Fruit fly (Drosophila melanogaster) whole organism, embryonic: ENCODE results near the gene CG17325.

Experiments
- Atf-2 ChIP-seq: fragments of 200-800 bp; sonication (Bioruptor generic); optimal IDR thresholded peaks from 2 replicates; lab custom pipeline; 2016; ENCODE audit warnings: missing biosample characterization, missing genetic modification characterization
- Blimp-1 ChIP-seq: fragments of 200-800 bp; sonication (Bioruptor generic); optimal IDR thresholded peaks from 3 replicates; lab custom pipeline; 2018; ENCODE audit warnings: missing biosample characterization, missing genetic modification characterization, mild to moderate bottlenecking, moderate library complexity, missing genetic modification reagents
- CG10147 ChIP-seq: fragments of 200-800 bp; sonication (Bioruptor generic); optimal IDR thresholded peaks from 2 replicates; lab custom pipeline; 2019; ENCODE audit warnings: missing biosample characterization, mild to moderate bottlenecking, missing genetic modification characterization, moderate library complexity
- CG1024 ChIP-seq: fragments of 200-800 bp; sonication (Bioruptor generic); IDR thresholded peaks from 2 replicates; pipeline ENCODE4 v1.3.6; 2022; ENCODE audit warnings: missing biosample characterization, missing genetic modification characterization
- CG11247 ChIP-seq: fragments of 200-800 bp; sonication (Bioruptor generic); IDR thresholded peaks from 2 replicates; pipeline ENCODE4 v1.3.6; 2022; ENCODE audit warnings: missing biosample characterization, missing genetic modification characterization
- CG12391 ChIP-seq: fragments of 200-800 bp; sonication (Bioruptor generic); optimal IDR thresholded peaks from 3 replicates; lab custom pipeline; 2018; ENCODE audit warnings: missing biosample characterization, mild to moderate bottlenecking, missing genetic modification characterization, moderate library complexity
- CG14441 ChIP-seq: fragments of 200-800 bp; sonication (Bioruptor generic); IDR thresholded peaks from 2 replicates; pipeline ENCODE4 v1.3.6; 2022; ENCODE audit warnings: missing biosample characterization, missing genetic modification characterization
- CG1529 ChIP-seq: fragments of 200-800 bp; sonication (Bioruptor generic); optimal IDR thresholded peaks from 3 replicates; lab custom pipeline; 2018; ENCODE audit warnings: missing biosample characterization, missing genetic modification characterization
- CG15696 ChIP-seq: fragments of 200-800 bp; sonication (Bioruptor generic); optimal IDR thresholded peaks from 2 replicates; lab custom pipeline; 2019; ENCODE audit warnings: missing biosample characterization, mild to moderate bottlenecking, missing genetic modification characterization, moderate library complexity
- CG16813 ChIP-seq: fragments of 200-800 bp; sonication (Bioruptor generic); IDR thresholded peaks from 3 replicates; pipeline ENCODE4 v1.3.6; 2022; ENCODE audit warnings: missing biosample characterization, missing genetic modification characterization; ENCODE audit not compliant: partially characterized antibody
- CG18599 ChIP-seq: fragments of 200-800 bp; sonication (Bioruptor generic); optimal IDR thresholded peaks from 3 replicates; lab custom pipeline; 2017; ENCODE audit warnings: missing biosample characterization, missing genetic modification characterization, mild to moderate bottlenecking, moderate library complexity, missing genetic modification reagents
- CG18764 ChIP-seq: fragments of 200-800 bp; sonication (Bioruptor generic); optimal IDR thresholded peaks from 3 replicates; lab custom pipeline; 2016; ENCODE audit warnings: missing biosample characterization, missing genetic modification characterization
- CG2116 ChIP-seq: fragments of 200-800 bp; sonication (Bioruptor generic); optimal IDR thresholded peaks from 3 replicates; lab custom pipeline; 2018; ENCODE audit warnings: missing biosample characterization, mild to moderate bottlenecking, missing genetic modification characterization
- CG2120 ChIP-seq: fragments of 200-800 bp; sonication (Bioruptor generic); optimal IDR thresholded peaks from 3 replicates; lab custom pipeline; 2016; ENCODE audit warnings: missing biosample characterization, missing genetic modification characterization
- CG2129 ChIP-seq: fragments of 200-800 bp; sonication (Bioruptor generic); IDR thresholded peaks from 2 replicates; pipeline ENCODE4 v1.3.6; 2022; ENCODE audit warnings: missing biosample characterization, missing genetic modification characterization; ENCODE audit not compliant: partially characterized antibody
- CG2712 ChIP-seq: fragments of 200-800 bp; optimal IDR thresholded peaks from 3 replicates; lab custom pipeline; 2019; ENCODE audit warnings: missing biosample characterization, mild to moderate bottlenecking, missing genetic modification characterization, moderate library complexity
- CG31224 ChIP-seq: fragments of 200-800 bp; sonication (Bioruptor generic); IDR thresholded peaks from 2 replicates; pipeline ENCODE4 v1.3.6; 2022; ENCODE audit warnings: missing biosample characterization, missing genetic modification characterization
- CG31441 ChIP-seq: fragments of 200-800 bp; sonication (Bioruptor generic); IDR thresholded peaks from 2 replicates; pipeline ENCODE4 v1.3.6; 2022; ENCODE audit warnings: missing biosample characterization, missing genetic modification characterization
- CG3407 ChIP-seq: fragments of 200-800 bp; sonication (Bioruptor generic); optimal IDR thresholded peaks from 2 replicates; lab custom pipeline; 2018; ENCODE audit warnings: missing biosample characterization, mild to moderate bottlenecking, missing genetic modification characterization
- CG42726 ChIP-seq: fragments of 200-800 bp; sonication (Bioruptor generic); IDR thresholded peaks from 2 replicates; pipeline ENCODE4 v1.3.6; 2022; ENCODE audit warnings: missing biosample characterization, missing genetic modification characterization; ENCODE audit not compliant: partially characterized antibody
- CG4282 ChIP-seq: fragments of 200-800 bp; sonication (Bioruptor generic); optimal IDR thresholded peaks from 2 replicates; lab custom pipeline; 2016; ENCODE audit warnings: missing biosample characterization, missing genetic modification characterization
- CG4360 ChIP-seq: fragments of 200-800 bp; sonication (Bioruptor generic); IDR thresholded peaks from 2 replicates; pipeline ENCODE4 v1.3.6; 2022; ENCODE audit warnings: missing biosample characterization, missing genetic modification characterization
- CG4617 ChIP-seq: fragments of 200-800 bp; sonication (Bioruptor generic); optimal IDR thresholded peaks from 3 replicates; lab custom pipeline; 2016; ENCODE audit warnings: missing biosample characterization, missing genetic modification characterization, borderline replicate concordance
- CG6854 ChIP-seq: fragments of 200-800 bp; sonication (Bioruptor generic); optimal IDR thresholded peaks from 3 replicates; lab custom pipeline; 2017; ENCODE audit warnings: missing biosample characterization, mild to moderate bottlenecking, missing genetic modification characterization
- CG7372 ChIP-seq: fragments of 200-800 bp; sonication (Bioruptor generic); IDR thresholded peaks from 2 replicates; pipeline ENCODE4 v1.3.6; 2022; ENCODE audit warnings: missing biosample characterization, missing genetic modification characterization
- CG7963 ChIP-seq: fragments of 200-800 bp; sonication (Bioruptor generic); IDR thresholded peaks from 3 replicates; pipeline ENCODE4 v1.3.6; 2022; ENCODE audit warnings: missing biosample characterization, missing genetic modification characterization; ENCODE audit not compliant: partially characterized antibody
- CG7987 ChIP-seq: fragments of 200-800 bp; sonication (Bioruptor generic); optimal IDR thresholded peaks from 2 replicates; lab custom pipeline; 2018; ENCODE audit warnings: missing biosample characterization, mild to moderate bottlenecking, missing genetic modification characterization, moderate library complexity
- CG9609 ChIP-seq: fragments of 200-800 bp; sonication (Bioruptor generic); optimal IDR thresholded peaks from 3 replicates; lab custom pipeline; 2016; ENCODE audit warnings: missing biosample characterization, missing genetic modification characterization
- CTCF ChIP-seq: fragments of 200-800 bp; sonication (Bioruptor generic); optimal IDR thresholded peaks from 2 replicates; lab custom pipeline; 2017; ENCODE audit warnings: missing biosample characterization, mild to moderate bottlenecking, missing genetic modification characterization, moderate library complexity
- CoRest ChIP-seq: fragments of 200-800 bp; sonication (Bioruptor generic); optimal IDR thresholded peaks from 3 replicates; lab custom pipeline; 2018; ENCODE audit warnings: missing biosample characterization, mild to moderate bottlenecking, missing genetic modification characterization, moderate library complexity
- D19A ChIP-seq: fragments of 200-800 bp; optimal IDR thresholded peaks from 3 replicates; lab custom pipeline; 2019; ENCODE audit warnings: missing biosample characterization, mild to moderate bottlenecking, missing genetic modification characterization, moderate library complexity
- Dek ChIP-seq: fragments of 200-800 bp; sonication (Bioruptor generic); optimal IDR thresholded peaks from 3 replicates; lab custom pipeline; 2019; ENCODE audit warnings: missing biosample characterization, mild to moderate bottlenecking, missing genetic modification characterization, moderate library complexity
- Eip74EF ChIP-seq, 2 experiments: fragments of 200-800 bp in 1 of 2; fragments of >200 bp in 1 of 2; sonication (Bioruptor generic) in 1 of 2; optimal IDR thresholded peaks; 2 replicates each; lab custom pipeline; 2017 to 2019; ENCODE audit warnings: missing biosample characterization in 2 of 2, missing genetic modification characterization in 2 of 2, mild to moderate bottlenecking in 1 of 2, moderate library complexity in 1 of 2
- HLH4C ChIP-seq: fragments of 200-800 bp; sonication (Bioruptor generic); IDR thresholded peaks from 3 replicates; pipeline ENCODE4 v1.3.6; 2022; ENCODE audit warnings: missing biosample characterization, missing genetic modification characterization; ENCODE audit not compliant: partially characterized antibody
- Lim3 ChIP-seq: fragments of 200-800 bp; sonication (Bioruptor generic); IDR thresholded peaks from 2 replicates; pipeline ENCODE4 v1.3.6; 2022; ENCODE audit warnings: missing biosample characterization, missing genetic modification characterization
- MBD-R2 ChIP-seq: fragments of 200-800 bp; sonication (Bioruptor generic); IDR thresholded peaks from 2 replicates; pipeline ENCODE4 v1.3.6; 2022; ENCODE audit warnings: missing biosample characterization, missing genetic modification characterization
- Mrtf ChIP-seq: fragments of 200-800 bp; sonication (Bioruptor generic); IDR thresholded peaks from 3 replicates; pipeline ENCODE4 v1.3.6; 2022; ENCODE audit warnings: missing biosample characterization, missing genetic modification characterization
- Side ChIP-seq: fragments of 200-800 bp; sonication (Bioruptor generic); optimal IDR thresholded peaks from 2 replicates; lab custom pipeline; 2016; ENCODE audit warnings: missing biosample characterization, missing genetic modification characterization
- Sin3A ChIP-seq: fragments of >200 bp; optimal IDR thresholded peaks from 2 replicates; lab custom pipeline; 2018
- Sry-δ ChIP-seq: fragments of 200-800 bp; sonication (Bioruptor generic); optimal IDR thresholded peaks from 2 replicates; lab custom pipeline; 2016; ENCODE audit warnings: missing biosample characterization, missing genetic modification characterization
- Stat92E ChIP-seq, 3 experiments: fragments of >200 bp in 2 of 3; fragments of 200-800 bp in 1 of 3; sonication (Bioruptor generic) in 1 of 3; optimal IDR thresholded peaks; 2 replicates each; lab custom pipeline; 2017 to 2019; ENCODE audit warnings: missing biosample characterization in 3 of 3, missing genetic modification characterization in 3 of 3, mild to moderate bottlenecking in 1 of 3, moderate library complexity in 1 of 3
- ara ChIP-seq: fragments of 200-800 bp; sonication (Bioruptor generic); IDR thresholded peaks from 2 replicates; pipeline ENCODE4 v1.3.6; 2022; ENCODE audit warnings: missing biosample characterization, missing genetic modification characterization
- chif ChIP-seq, 2 experiments: fragments of 200-800 bp; sonication (Bioruptor generic); optimal IDR thresholded peaks; 3 replicates each; lab custom pipeline; 2016; ENCODE audit warnings: missing biosample characterization in 2 of 2, missing genetic modification characterization in 2 of 2
- gro ChIP-seq: fragments of 200-800 bp; sonication (Bioruptor generic); optimal IDR thresholded peaks from 2 replicates; lab custom pipeline; 2016; ENCODE audit warnings: missing biosample characterization, missing genetic modification characterization
- gt ChIP-seq: fragments of 200-800 bp; sonication (Bioruptor generic); IDR thresholded peaks from 2 replicates; pipeline ENCODE4 v1.3.6; 2022; ENCODE audit warnings: missing biosample characterization, missing genetic modification characterization
- nmo ChIP-seq: fragments of 200-800 bp; sonication (Bioruptor generic); optimal IDR thresholded peaks from 2 replicates; lab custom pipeline; 2018; ENCODE audit warnings: missing biosample characterization, mild to moderate bottlenecking, missing genetic modification characterization, moderate library complexity
- slou ChIP-seq: fragments of 200-800 bp; sonication (Bioruptor generic); optimal IDR thresholded peaks from 3 replicates; lab custom pipeline; 2016; ENCODE audit warnings: missing biosample characterization, missing genetic modification characterization
- sqz ChIP-seq: fragments of 200-800 bp; sonication (Bioruptor generic); optimal IDR thresholded peaks from 3 replicates; lab custom pipeline; 2018; ENCODE audit warnings: missing biosample characterization, mild to moderate bottlenecking, missing genetic modification characterization
- sr ChIP-seq: fragments of 200-800 bp; sonication (Bioruptor generic); IDR thresholded peaks from 3 replicates; pipeline ENCODE4 v1.3.6; 2022; ENCODE audit warnings: missing biosample characterization, missing genetic modification characterization
- tgo ChIP-seq: fragments of 200-800 bp; sonication (Bioruptor generic); IDR thresholded peaks from 3 replicates; pipeline ENCODE4 v1.3.6; 2022; ENCODE audit warnings: missing biosample characterization, missing genetic modification characterization
- zfh1 ChIP-seq: fragments of 200-800 bp; sonication (Bioruptor generic); IDR thresholded peaks from 3 replicates; pipeline ENCODE4 v1.3.6; 2022; ENCODE audit warnings: missing biosample characterization, missing genetic modification characterization

Gene CG17325

DNA sequence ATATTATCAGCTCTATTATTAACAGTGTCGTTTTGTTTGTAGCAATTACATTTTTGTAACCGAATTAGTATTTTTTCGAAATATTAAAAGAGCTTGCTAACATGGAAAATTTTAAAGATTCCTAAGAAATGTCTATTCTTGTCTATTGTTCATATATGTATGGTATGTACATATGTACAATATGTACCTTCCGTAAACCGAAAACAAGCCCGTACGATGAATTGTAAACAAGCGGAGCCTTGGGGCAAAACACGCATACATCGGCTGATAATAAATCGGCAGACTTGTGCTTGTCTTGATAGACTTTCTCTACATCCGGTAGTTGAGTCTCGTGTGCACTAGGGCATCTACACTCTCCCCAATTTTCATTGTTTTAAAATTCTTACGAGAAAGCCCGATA, 10.4 kb downstream of the CG17325 start (continued):
- no peak for TF ChIP-seq CG4617
- peak; percentile 91 for TF ChIP-seq CG7987 (GFP tag; lab: Kevin White, UChicago)
- TF ChIP-seq CG42726, result no peak
- peak; percentile 76 for TF ChIP-seq CG3407
- TF ChIP-seq CG10147 (GFP tag; lab: Kevin White, UChicago), result no peak
- TF ChIP-seq MBD-R2, result no peak; the same call in 1 of the 2 replicates
- peak; percentile 77 for TF ChIP-seq CG15696 (tag; lab: Kevin White, UChicago)
- TF ChIP-seq Dek (tag; lab: Kevin White, UChicago), result no peak
- peak; percentile 28 for TF ChIP-seq slou (GFP tag; lab: Kevin White, UChicago)
- TF ChIP-seq gro (GFP tag; lab: Kevin White, UChicago), result no peak
- TF ChIP-seq CG18599 (GFP tag; lab: Kevin White, UChicago), result peak; percentile 72
- TF ChIP-seq Atf-2 (GFP tag; lab: Kevin White, UChicago), result peak; percentile 27
- TF ChIP-seq ara, result peak; percentile 80
- peak; percentile 66 for TF ChIP-seq CG1529 (GFP tag; lab: Kevin White, UChicago)
- no peak for TF ChIP-seq tgo (GFP tag; lab: Robert Waterston, UW)
- TF ChIP-seq CG9609 (GFP tag; lab: Kevin White, UChicago), result no peak
- no peak for TF ChIP-seq CG7372
- no peak for TF ChIP-seq CG7963
- no peak for TF ChIP-seq CG2120 (GFP tag; lab: Kevin White, UChicago)
- no peak; the same call in 1 of the 2 replicates for TF ChIP-seq CG14441
- TF ChIP-seq Sry-δ (GFP tag; lab: Kevin White, UChicago), result no peak
- TF ChIP-seq Eip74EF (GFP tag; optimal IDR thresholded peaks at IDR 0.05; lab: Kevin White, UChicago), result peak in 1 of 2 experiments; percentile 27
- TF ChIP-seq CG1024 (GFP tag; lab: Robert Waterston, UW), result peak; percentile 62; the same call in 1 of the 2 replicates
- TF ChIP-seq Side (GFP tag; lab: Kevin White, UChicago), result peak; percentile 45
- no peak for TF ChIP-seq sr (GFP tag; lab: Robert Waterston, UW)
- TF ChIP-seq sqz (GFP tag; lab: Kevin White, UChicago), result peak; percentile 49
- TF ChIP-seq CG31224 (GFP tag; lab: Robert Waterston, UW), result 0 out of 2 replicates have a peak, but pooled peaks have one; percentile 14
- no peak for TF ChIP-seq CG2116 (GFP tag; lab: Kevin White, UChicago)
- TF ChIP-seq Lim3 (GFP tag; lab: Robert Waterston, UW), result no peak
- no peak for TF ChIP-seq CG4360 (GFP tag; lab: Robert Waterston, UW)
- TF ChIP-seq zfh1 (GFP tag; lab: Robert Waterston, UW), result peak; percentile 72; the same call in 2 of the 3 replicates
- no peak for TF ChIP-seq gt (GFP tag; lab: Robert Waterston, UW)
- no peak for TF ChIP-seq CG4282
- peak in 1 of 2 experiments; percentile 40 for TF ChIP-seq chif (GFP tag; optimal IDR thresholded peaks at IDR 0.05; lab: Kevin White, UChicago)
- no peak for TF ChIP-seq Stat92E (GFP tag; optimal IDR thresholded peaks at IDR 0.05; lab: Kevin White, UChicago)
- TF ChIP-seq CG11247, result peak; percentile 29; the same call in 1 of the 2 replicates
- no peak for TF ChIP-seq CTCF (GFP tag; lab: Kevin White, UChicago)
- no peak for TF ChIP-seq Blimp-1
- TF ChIP-seq CG16813 (GFP tag; lab: Robert Waterston, UW), result no peak
- TF ChIP-seq CoRest (tag; lab: Kevin White, UChicago), result peak; percentile 18
- peak; percentile 32 for TF ChIP-seq D19A (tag; lab: Kevin White, UChicago)
- no peak for TF ChIP-seq CG12391 (tag; lab: Kevin White, UChicago)
- TF ChIP-seq HLH4C (GFP tag; lab: Robert Waterston, UW), result no peak
- peak; percentile 6 for TF ChIP-seq CG6854 (GFP tag; lab: Kevin White, UChicago)
- TF ChIP-seq Sin3A, result no peak
- TF ChIP-seq CG31441 (GFP tag; lab: Robert Waterston, UW), result peak; percentile 27; the same call in 1 of the 2 replicates
- TF ChIP-seq CG2129 (GFP tag; lab: Robert Waterston, UW), result no peak
- no peak for TF ChIP-seq nmo (GFP tag; lab: Kevin White, UChicago)
- peak; percentile 60; the same call in 1 of the 3 replicates for TF ChIP-seq Mrtf (GFP tag; lab: Robert Waterston, UW)
- TF ChIP-seq CG18764 (GFP tag; lab: Kevin White, UChicago), result peak; percentile 56
- peak; percentile 22 for TF ChIP-seq CG2712 (tag; lab: Kevin White, UChicago)
